Worm (Caenorhabditis elegans): ENCODE results near the gene Y32H12A.6.

- TF ChIP-seq tbx-2 (tag; optimal IDR thresholded peaks at IDR 0.05) (no peak), unc-62 (GFP tag; optimal IDR thresholded peaks at IDR 0.05) (no peak), ama-1 (optimal IDR thresholded peaks at IDR 0.05) (no peak), ztf-11 (tag; optimal IDR thresholded peaks at IDR 0.05) (no peak), zag-1 (tag; optimal IDR thresholded peaks at IDR 0.05) (no peak), nhr-11 (tag; optimal IDR thresholded peaks at IDR 0.05) (no peak), pqm-1 (tag; optimal IDR thresholded peaks at IDR 0.05) (no peak), mdl-1 (tag; optimal IDR thresholded peaks at IDR 0.05) (no peak), fkh-10 (GFP tag; optimal IDR thresholded peaks at IDR 0.05) (no peak)
Observed at ce11 chrIII:5402419-5402818, 20.4 kb upstream of the Y32H12A.6 start.

Data from whole organism, L3 larva.